Worm (Caenorhabditis elegans): Measurements from ENCODE around the gene C49F5.8.

The C49F5.8 gene

ce11 chrX:12005499-12005959 is 45.6 kb downstream of the C49F5.8 start, which contains the start of gene sma-5:
Gene sma-5 (minus strand): TSS chrX:12005549.
- TF ChIP-seq unc-62 (GFP tag; optimal IDR thresholded peaks at IDR 0.05 in 1 of 2) (peak in 1 of 2 experiments; percentile 65), unc-62 (tag; optimal IDR thresholded peaks at IDR 0.05) (no peak), aha-1 (tag) (peak; percentile 51), unc-130 (GFP tag; optimal IDR thresholded peaks at IDR 0.05) (no peak)

ce11 chrX:12006470-12006869 is 46.5 kb downstream of the C49F5.8 start:
- no peak for TF ChIP-seq egl-27 (tag; optimal IDR thresholded peaks at IDR 0.05)
- TF ChIP-seq unc-62 (GFP tag; optimal IDR thresholded peaks at IDR 0.05 in 1 of 2) = peak in 1 of 2 experiments; percentile 97
- TF ChIP-seq unc-62 (tag; optimal IDR thresholded peaks at IDR 0.05) = no peak
- peak; percentile 27; the same call in 1 of the 2 replicates for TF ChIP-seq dmd-6 (GFP tag; IDR thresholded peaks at IDR 0.05)
- no peak for TF ChIP-seq fos-1 (tag; optimal IDR thresholded peaks at IDR 0.05)
- TF ChIP-seq arid-1 (GFP tag; conservative IDR thresholded peaks at IDR 0.05) = no peak
- TF ChIP-seq daf-16 (GFP tag; optimal IDR thresholded peaks at IDR 0.05) = no peak
- TF ChIP-seq daf-16 (tag; optimal IDR thresholded peaks at IDR 0.05) = peak; percentile 72

ce11 chrX:12007905-12008466 is 48.0 kb downstream of the C49F5.8 start:
- TF ChIP-seq Y75B8A.6 (GFP tag; IDR thresholded peaks at IDR 0.05) (no peak), unc-62 (GFP tag; optimal IDR thresholded peaks at IDR 0.05 in 1 of 2) (peak in 1 of 2 experiments; percentile 70), unc-62 (tag; optimal IDR thresholded peaks at IDR 0.05) (no peak), aha-1 (tag) (peak; percentile 63)

Data from whole organism, L4 larva.